Worm (Caenorhabditis elegans): ENCODE measurements around the gene T22F3.7.

DNA sequence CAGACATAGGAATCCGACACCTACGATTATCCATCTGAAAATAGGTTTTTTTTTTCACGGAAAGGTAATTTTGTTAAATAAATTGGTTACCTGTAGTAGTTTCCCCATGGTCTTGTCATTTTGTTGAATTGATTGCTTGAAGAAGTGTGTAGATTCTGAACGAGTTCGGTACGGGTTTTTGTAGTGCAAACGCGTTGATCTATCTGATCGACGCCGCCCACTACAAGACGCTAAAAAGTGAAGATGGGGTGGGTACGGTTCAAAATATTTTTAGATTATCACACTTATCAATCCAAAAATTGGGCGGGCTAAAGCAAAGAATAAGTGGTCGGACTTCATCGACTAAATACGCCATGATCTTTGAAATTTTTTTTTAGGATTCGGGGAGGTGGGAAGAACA lies 13.9 kb upstream of the T22F3.7 start, which contains the start of gene T22F3.11:
- TF ChIP-seq pha-4 (tag; optimal IDR thresholded peaks at IDR 0.05) (no peak), pros-1 (tag; optimal IDR thresholded peaks at IDR 0.05) (no peak), T23F11.4 (GFP tag; optimal IDR thresholded peaks at IDR 0.05) (no peak), nfya-1 (tag; optimal IDR thresholded peaks at IDR 0.05) (no peak), unc-86 (tag; optimal IDR thresholded peaks at IDR 0.05) (no peak), nhr-11 (tag; optimal IDR thresholded peaks at IDR 0.05) (no peak), ets-4 (tag; optimal IDR thresholded peaks at IDR 0.05) (no peak), gmeb-2 (tag; optimal IDR thresholded peaks at IDR 0.05) (no peak)

All from whole organism, late embryonic.